Fruit fly (Drosophila melanogaster): Measurements from ENCODE around the gene mas.

DNA sequence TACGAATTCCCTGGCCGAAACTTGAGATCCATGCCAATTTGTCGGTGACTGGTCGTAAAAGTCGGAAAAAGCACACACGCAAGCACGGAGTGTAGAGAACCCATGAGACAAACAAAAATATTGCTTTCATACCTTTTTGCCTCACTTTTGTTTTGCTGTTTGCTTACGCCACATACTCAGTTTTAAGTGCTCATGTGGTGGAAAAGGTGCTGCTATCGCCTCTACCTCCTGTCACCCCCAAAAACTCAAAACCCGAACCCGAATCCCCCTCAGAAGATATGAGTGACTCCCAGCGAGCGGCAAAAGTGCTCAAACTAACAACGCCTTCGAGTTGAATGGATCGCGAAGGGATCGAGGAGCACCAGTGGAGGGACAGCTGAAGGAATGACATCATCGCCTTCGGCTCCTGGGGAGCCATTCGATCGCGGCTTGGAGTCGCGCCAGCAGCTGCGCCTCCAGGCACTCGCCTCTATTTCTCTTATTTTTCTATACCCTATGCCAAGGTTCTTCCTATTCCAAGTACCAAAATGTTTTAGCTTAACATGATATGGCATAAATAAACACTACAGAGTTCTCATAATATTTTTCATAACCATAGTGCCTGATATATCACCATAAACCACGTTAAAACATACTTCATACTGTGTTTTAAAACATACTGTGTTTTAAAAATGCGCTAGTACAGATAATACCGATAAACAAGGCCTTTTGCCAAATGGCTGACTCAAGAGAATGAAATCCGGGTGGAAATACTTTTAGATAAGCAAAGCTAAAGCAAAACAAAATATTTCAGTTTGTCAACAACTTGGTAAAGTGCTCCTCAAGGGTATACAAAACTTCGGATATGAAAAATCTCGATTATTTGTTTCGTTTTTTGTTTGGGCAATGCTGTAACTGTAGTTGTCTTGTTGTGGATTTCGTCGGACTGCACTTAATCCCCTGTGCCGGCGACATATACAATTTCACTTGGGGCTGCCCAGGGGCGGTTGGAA is 46.6 kb downstream of the mas start:
- TF ChIP-seq Sp1 (GFP tag; optimal IDR thresholded peaks at IDR 0.05) (no peak), br (GFP tag; optimal IDR thresholded peaks at IDR 0.05) (no peak), Rel (GFP tag; optimal IDR thresholded peaks at IDR 0.05) (no peak), Rel (tag; optimal IDR thresholded peaks at IDR 0.05) (peak; percentile 58), fru (GFP tag; optimal IDR thresholded peaks at IDR 0.05) (no peak), Dfd (GFP tag; optimal IDR thresholded peaks at IDR 0.05) (no peak), psq (GFP tag; optimal IDR thresholded peaks at IDR 0.05) (peak; percentile 57)

Measured in whole organism, wandering third instar larva.